Fruit fly (Drosophila melanogaster) whole organism, wandering third instar larva: Measurements from ENCODE around the gene Cby.

Source experiments
- CG32264 ChIP-seq: fragments of 200-800 bp; sonication (Bioruptor generic); optimal IDR thresholded peaks from 2 replicates; lab custom pipeline; 2016; ENCODE audit warnings: missing biosample characterization, missing genetic modification characterization
- CG9705 ChIP-seq: fragments of 200-800 bp; sonication (Bioruptor generic); optimal IDR thresholded peaks from 2 replicates; lab custom pipeline; 2018; ENCODE audit warnings: missing biosample characterization, mild to moderate bottlenecking, missing genetic modification characterization
- CrebA ChIP-seq: fragments of 200-800 bp; sonication (Bioruptor generic); optimal IDR thresholded peaks from 2 replicates; lab custom pipeline; 2016; ENCODE audit warnings: missing biosample characterization, mild to moderate bottlenecking, missing genetic modification characterization, borderline replicate concordance
- Dfd ChIP-seq: fragments of >200 bp; optimal IDR thresholded peaks from 2 replicates; lab custom pipeline; 2017; ENCODE audit warnings: missing biosample characterization, missing genetic modification characterization
- Dif ChIP-seq: fragments of 200-275, 200-300 bp; sonication (Bioruptor generic); optimal IDR thresholded peaks from 2 replicates; lab custom pipeline; 2018; ENCODE audit warnings: missing biosample characterization, missing genetic modification characterization; ENCODE audit not compliant: partially characterized antibody
- GATAd ChIP-seq: sonication (Bioruptor generic); optimal IDR thresholded peaks from 2 replicates; lab custom pipeline; 2016; ENCODE audit warnings: missing biosample characterization, missing genetic modification characterization
- HLH106 ChIP-seq: fragments of 200-800 bp; optimal IDR thresholded peaks from 3 replicates; lab custom pipeline; 2019; ENCODE audit warnings: missing biosample characterization, mild to moderate bottlenecking, missing genetic modification characterization, moderate library complexity
- Hnf4 ChIP-seq: fragments of 200-800 bp; sonication (Bioruptor generic); optimal IDR thresholded peaks from 2 replicates; lab custom pipeline; 2016; ENCODE audit warnings: missing biosample characterization, mild to moderate bottlenecking, missing genetic modification characterization
- Hr78 ChIP-seq: fragments of >200 bp; optimal IDR thresholded peaks from 2 replicates; lab custom pipeline; 2017; ENCODE audit warnings: missing biosample characterization, missing genetic modification characterization
- Hr83 ChIP-seq: fragments of 200-300 bp; sonication (Bioruptor generic); optimal IDR thresholded peaks from 2 replicates; lab custom pipeline; 2016; ENCODE audit warnings: missing biosample characterization, mild to moderate bottlenecking, missing genetic modification characterization, moderate library complexity; ENCODE audit not compliant: poor library complexity, severe bottlenecking
- Jra ChIP-seq: sonication (Bioruptor generic); optimal IDR thresholded peaks from 2 replicates; lab custom pipeline; 2016; ENCODE audit warnings: missing biosample characterization, missing genetic modification characterization
- Myc ChIP-seq: fragments of >200 bp; optimal IDR thresholded peaks from 2 replicates; lab custom pipeline; 2017
- N ChIP-seq: fragments of >200 bp; optimal IDR thresholded peaks from 2 replicates; lab custom pipeline; 2018; ENCODE audit warnings: missing biosample characterization, missing external identifiers, missing genetic modification characterization
- Rel ChIP-seq, 2 experiments: fragments of 200-800 bp; sonication (Bioruptor generic) in 1 of 2; optimal IDR thresholded peaks; 2 replicates in 1 of 2; 3 replicates in 1 of 2; lab custom pipeline; 2016 to 2019; ENCODE audit warnings: mild to moderate bottlenecking in 2 of 2, missing biosample characterization in 2 of 2, missing genetic modification characterization in 2 of 2, moderate library complexity in 1 of 2
- Sp1 ChIP-seq: fragments of 200-800 bp; sonication (Bioruptor generic); optimal IDR thresholded peaks from 3 replicates; lab custom pipeline; 2019; ENCODE audit warnings: missing biosample characterization, mild to moderate bottlenecking, missing genetic modification characterization, moderate library complexity
- Vsx2 ChIP-seq: fragments of 200-300, 225-300 bp; sonication (Bioruptor generic); optimal IDR thresholded peaks from 2 replicates; lab custom pipeline; 2018; ENCODE audit warnings: missing biosample characterization, missing genetic modification characterization; ENCODE audit not compliant: partially characterized antibody
- br ChIP-seq: fragments of 200-800 bp; sonication (Bioruptor generic); optimal IDR thresholded peaks from 2 replicates; lab custom pipeline; 2016; ENCODE audit warnings: missing biosample characterization, missing genetic modification characterization
- brk ChIP-seq: fragments of 200-800 bp; sonication (Bioruptor generic); optimal IDR thresholded peaks from 2 replicates; lab custom pipeline; 2016; ENCODE audit warnings: missing biosample characterization, mild to moderate bottlenecking, missing genetic modification characterization
- dl ChIP-seq, 2 experiments: fragments of 175-275, 200-275 bp in 1 of 2; fragments of 200-275 bp in 1 of 2; sonication (Bioruptor generic); optimal IDR thresholded peaks; lab custom pipeline; 2018; ENCODE audit warnings: mild to moderate bottlenecking in 2 of 2, missing biosample characterization in 2 of 2, missing genetic modification characterization in 2 of 2, moderate library complexity in 2 of 2; ENCODE audit not compliant: partially characterized antibody in 2 of 2, insufficient read depth in 1 of 2
- dmrt93B ChIP-seq: fragments of 200-800 bp; sonication (Bioruptor generic); optimal IDR thresholded peaks from 2 replicates; lab custom pipeline; 2018; ENCODE audit warnings: missing biosample characterization, mild to moderate bottlenecking, missing genetic modification characterization
- dsf ChIP-seq: sonication (Bioruptor generic); optimal IDR thresholded peaks from 2 replicates; lab custom pipeline; 2016; ENCODE audit warnings: missing biosample characterization, missing genetic modification characterization, borderline replicate concordance
- ey ChIP-seq: fragments of 200-800 bp; sonication (Bioruptor generic); optimal IDR thresholded peaks from 2 replicates; lab custom pipeline; 2016; ENCODE audit warnings: missing biosample characterization, missing genetic modification characterization
- foxo ChIP-seq, 2 experiments: fragments of 200-800 bp; sonication (Bioruptor generic); optimal IDR thresholded peaks; 2 replicates in 1 of 2; 3 replicates in 1 of 2; lab custom pipeline; 2016 to 2017; ENCODE audit warnings: missing biosample characterization in 2 of 2, missing genetic modification characterization in 2 of 2
- fru ChIP-seq: fragments of 200-800 bp; sonication (Bioruptor generic); optimal IDR thresholded peaks from 3 replicates; lab custom pipeline; 2016; ENCODE audit warnings: missing biosample characterization, mild to moderate bottlenecking, missing genetic modification characterization
- jim ChIP-seq: fragments of 175-275, 200-325 bp; sonication (Bioruptor generic); optimal IDR thresholded peaks from 2 replicates; lab custom pipeline; 2016; ENCODE audit warnings: missing biosample characterization, mild to moderate bottlenecking, missing genetic modification characterization
- pan ChIP-seq: fragments of >200 bp; optimal IDR thresholded peaks from 2 replicates; lab custom pipeline; 2017
- psq ChIP-seq: fragments of 200-800 bp; sonication (Bioruptor generic); optimal IDR thresholded peaks from 3 replicates; lab custom pipeline; 2017; ENCODE audit warnings: missing biosample characterization, mild to moderate bottlenecking, missing genetic modification characterization, moderate library complexity
- rgr ChIP-seq: fragments of 200-800 bp; sonication (Bioruptor generic); optimal IDR thresholded peaks from 3 replicates; lab custom pipeline; 2016; ENCODE audit warnings: missing biosample characterization, mild to moderate bottlenecking, missing genetic modification characterization
- sage ChIP-seq: fragments of 200-800 bp; sonication (Bioruptor generic); optimal IDR thresholded peaks from 2 replicates; lab custom pipeline; 2016; ENCODE audit warnings: missing biosample characterization, mild to moderate bottlenecking, missing genetic modification characterization
- sv ChIP-seq: fragments of 200-800 bp; sonication (Bioruptor generic); optimal IDR thresholded peaks from 3 replicates; lab custom pipeline; 2016; ENCODE audit warnings: missing biosample characterization, missing genetic modification characterization
- tai ChIP-seq: sonication (Bioruptor generic); optimal IDR thresholded peaks from 2 replicates; lab custom pipeline; 2016; ENCODE audit warnings: missing biosample characterization, missing genetic modification characterization
- usp ChIP-seq: fragments of >200 bp; optimal IDR thresholded peaks from 2 replicates; lab custom pipeline; 2017; ENCODE audit warnings: missing biosample characterization, missing genetic modification characterization

Gene Cby

DNA sequence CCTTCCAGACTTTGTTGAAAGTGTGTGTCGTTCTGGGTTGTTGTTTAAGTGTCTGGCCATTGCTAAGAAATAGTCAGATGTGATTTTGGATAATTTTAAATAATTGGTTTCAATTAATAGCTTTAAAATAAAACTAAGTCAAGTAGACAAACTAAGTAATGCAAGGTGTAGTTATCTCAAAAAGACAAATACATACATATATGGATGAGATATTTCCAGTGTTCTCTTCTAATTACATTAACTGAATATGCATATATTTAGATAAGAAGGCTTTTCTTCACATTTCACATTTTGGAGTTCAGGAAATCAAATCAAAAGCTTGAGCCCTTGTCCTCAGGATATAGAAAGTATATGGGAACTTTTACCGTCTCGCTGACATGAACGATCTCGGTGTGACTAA, 9.8 kb downstream of the Cby start, which contains the start of gene P5CDh2:
Gene P5CDh2 (plus strand): TSS at position 301 of the 400 bp plus-strand sequence.
- TF ChIP-seq br: no peak
- TF ChIP-seq sv (GFP tag; lab: Kevin White, UChicago): no peak

dm6 chr3R:21878473-21878872, 10.7 kb downstream of the Cby start, which contains the start of gene CG34148:
Gene CG34148 (minus strand): TSS chr3R:21878686.
- TF ChIP-seq CrebA: no peak
- TF ChIP-seq Jra (GFP tag; lab: Kevin White, UChicago): no peak
- TF ChIP-seq dsf: no peak
- no peak for TF ChIP-seq Sp1 (GFP tag; lab: Kevin White, UChicago)

DNA sequence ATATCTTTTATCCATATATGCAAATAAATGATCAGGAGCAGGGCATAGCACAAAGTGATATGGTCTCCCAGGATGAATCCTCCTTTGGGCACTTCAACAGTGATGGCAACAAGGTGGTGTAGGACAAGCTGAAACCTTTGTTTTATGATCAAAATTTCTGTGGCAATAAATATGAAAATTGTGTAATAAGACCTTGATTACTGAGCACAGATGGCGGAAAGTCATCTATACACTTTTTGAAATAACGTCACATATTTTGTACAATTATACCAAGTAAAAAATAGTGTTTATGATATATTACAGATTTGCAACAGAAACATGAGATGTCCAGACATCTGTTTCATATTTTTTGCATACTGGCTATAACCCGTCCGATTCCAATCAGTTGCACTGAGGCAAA, 12.7 kb downstream of the Cby start, which contains the start of gene CG31465:
Gene CG31465 (plus strand): TSS at position 301 of the 400 bp plus-strand sequence.
- TF ChIP-seq fru (GFP tag; lab: Kevin White, UChicago) (no peak), HLH106 (tag; lab: Kevin White, UChicago) (no peak), pan (lab: Kevin White, UChicago) (no peak), Rel (GFP tag; optimal IDR thresholded peaks at IDR 0.05; lab: Kevin White, UChicago) (no peak), Rel (tag; optimal IDR thresholded peaks at IDR 0.05; lab: Kevin White, UChicago) (no peak), CG9705 (GFP tag; lab: Kevin White, UChicago) (no peak), ey (GFP tag; lab: Kevin White, UChicago) (no peak), N (no peak), Hnf4 (GFP tag; lab: Kevin White, UChicago) (no peak), Sp1 (GFP tag; lab: Kevin White, UChicago) (no peak), dl (GFP tag; optimal IDR thresholded peaks at IDR 0.05; lab: Kevin White, UChicago; ENCODE audit: insufficient read depth in 1 of 2, partially characterized antibody in 2 of 2) (no peak), dmrt93B (GFP tag; lab: Kevin White, UChicago) (no peak), CrebA (no peak), Dfd (GFP tag; lab: Kevin White, UChicago) (no peak), tai (GFP tag; lab: Kevin White, UChicago) (no peak), Hr83 (GFP tag; lab: Kevin White, UChicago) (no peak)

DNA sequence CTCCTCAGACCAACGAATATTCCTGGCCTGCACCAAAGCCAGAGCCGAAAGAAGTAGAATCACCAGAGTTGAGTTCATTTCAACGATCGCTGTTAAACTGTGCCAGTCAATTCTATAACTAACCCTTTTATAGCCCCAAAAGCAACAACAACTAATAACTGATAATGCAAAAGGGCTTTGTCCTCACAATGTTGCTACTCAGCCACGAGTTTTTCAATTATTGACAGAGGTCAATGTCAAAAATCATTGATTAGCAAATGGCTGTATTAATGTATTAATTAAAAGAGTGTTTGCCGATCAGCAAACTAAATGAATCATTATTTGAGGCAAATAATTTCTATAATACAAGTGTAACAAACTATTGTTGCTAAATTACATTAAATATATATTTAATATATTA, 16.6 kb downstream of the Cby start, which contains the start of gene fit:
Gene fit (minus strand): TSS at position 101 of the 400 bp plus-strand sequence.
- no peak for TF ChIP-seq pan (lab: Kevin White, UChicago)
- no peak for TF ChIP-seq Jra (GFP tag; lab: Kevin White, UChicago)
- no peak for TF ChIP-seq foxo (GFP tag; optimal IDR thresholded peaks at IDR 0.05; lab: Kevin White, UChicago)
- TF ChIP-seq rgr: no peak
- no peak for TF ChIP-seq Rel (GFP tag; optimal IDR thresholded peaks at IDR 0.05; lab: Kevin White, UChicago)
- no peak for TF ChIP-seq Rel (tag; optimal IDR thresholded peaks at IDR 0.05; lab: Kevin White, UChicago)
- no peak for TF ChIP-seq Vsx2 (GFP tag; lab: Kevin White, UChicago)
- no peak for TF ChIP-seq CrebA
- no peak for TF ChIP-seq jim (GFP tag; lab: Kevin White, UChicago)
- no peak for TF ChIP-seq Myc (lab: Kevin White, UChicago)
- TF ChIP-seq usp (GFP tag; lab: Kevin White, UChicago): no peak

dm6 chr3R:21885450-21885849, 17.6 kb downstream of the Cby start, which contains the start of gene CG17819:
Gene CG17819 (minus strand): TSS chr3R:21885550.
- TF ChIP-seq Rel (GFP tag; optimal IDR thresholded peaks at IDR 0.05; lab: Kevin White, UChicago) (no peak), Rel (tag; optimal IDR thresholded peaks at IDR 0.05; lab: Kevin White, UChicago) (no peak), GATAd (GFP tag; lab: Kevin White, UChicago) (no peak), Jra (GFP tag; lab: Kevin White, UChicago) (no peak), sage (GFP tag; lab: Kevin White, UChicago) (no peak), jim (GFP tag; lab: Kevin White, UChicago) (no peak), rgr (no peak), br (no peak), fru (GFP tag; lab: Kevin White, UChicago) (no peak), usp (GFP tag; lab: Kevin White, UChicago) (no peak), Dif (GFP tag; lab: Kevin White, UChicago) (no peak), Hr83 (GFP tag; lab: Kevin White, UChicago) (no peak), psq (GFP tag; lab: Kevin White, UChicago) (no peak), brk (no peak), dl (GFP tag; optimal IDR thresholded peaks at IDR 0.05; lab: Kevin White, UChicago; ENCODE audit: insufficient read depth in 1 of 2, partially characterized antibody in 2 of 2) (no peak), HLH106 (tag; lab: Kevin White, UChicago) (no peak), dmrt93B (GFP tag; lab: Kevin White, UChicago) (no peak), Hr78 (GFP tag; lab: Kevin White, UChicago) (no peak), CG32264 (GFP tag; lab: Kevin White, UChicago) (no peak), foxo (GFP tag; optimal IDR thresholded peaks at IDR 0.05; lab: Kevin White, UChicago) (no peak), Vsx2 (GFP tag; lab: Kevin White, UChicago) (no peak)
